Worm (Caenorhabditis elegans) whole organism, L4 larva: Measurements from ENCODE around the gene lin-3.

ENCODE experiments used
- T20F7.1 ChIP-seq: fragments of 200-800 bp; sonication (Bioruptor generic); optimal IDR thresholded peaks from 2 replicates; lab custom pipeline; 2018; ENCODE audit warnings: mild to moderate bottlenecking, missing genetic modification characterization, missing compliant biosample characterization
- aha-1 ChIP-seq: fragments of 150-350 bp; peaks from one replicate; lab custom pipeline; 2014; ENCODE audit warnings: missing biosample characterization, missing genetic modification characterization
- ceh-28 ChIP-seq: fragments of 150-350 bp; optimal IDR thresholded peaks from 2 replicates; lab custom pipeline; 2014; ENCODE audit warnings: missing biosample characterization, missing genetic modification reagents, missing genetic modification characterization
- ceh-32 ChIP-seq: sonication (generic microtip); optimal IDR thresholded peaks from 2 replicates; lab custom pipeline; 2016; ENCODE audit warnings: mild to moderate bottlenecking, missing genetic modification characterization, missing compliant biosample characterization; ENCODE audit not compliant: poor library complexity
- daf-12 ChIP-seq: fragments of 150-350 bp; optimal IDR thresholded peaks from 2 replicates; lab custom pipeline; 2014; ENCODE audit warnings: missing biosample characterization, missing genetic modification reagents, missing genetic modification characterization
- fos-1 ChIP-seq: fragments of 150-350 bp; optimal IDR thresholded peaks from 2 replicates; lab custom pipeline; 2014; ENCODE audit warnings: missing biosample characterization, missing genetic modification characterization
- hlh-30 ChIP-seq: sonication (generic microtip); optimal IDR thresholded peaks from 2 replicates; lab custom pipeline; 2017; ENCODE audit warnings: antibody characterized with exemption, mild to moderate bottlenecking, missing genetic modification characterization, missing compliant biosample characterization; ENCODE audit not compliant: insufficient read depth
- jun-1 ChIP-seq: fragments of 150-350 bp; optimal IDR thresholded peaks from 2 replicates; lab custom pipeline; 2014; ENCODE audit warnings: missing biosample characterization, missing genetic modification reagents, missing genetic modification characterization
- lsy-2 ChIP-seq, 2 experiments: fragments of 150-350 bp in 1 of 2; sonication (generic microtip) in 1 of 2; optimal IDR thresholded peaks; 2 replicates each; lab custom pipeline; 2014 to 2017; ENCODE audit warnings: missing biosample characterization in 2 of 2, missing genetic modification characterization in 2 of 2
- mdl-1 ChIP-seq, 2 experiments: fragments of 150-350 bp in 1 of 2; sonication (generic microtip) in 1 of 2; optimal IDR thresholded peaks; 2 replicates each; lab custom pipeline; 2014 to 2017; ENCODE audit warnings: missing biosample characterization in 2 of 2, missing genetic modification characterization in 2 of 2
- mep-1 ChIP-seq: fragments of 150-350 bp; sonication (generic microtip); optimal IDR thresholded peaks from 3 replicates; lab custom pipeline; 2014; ENCODE audit warnings: missing biosample characterization, missing genetic modification characterization
- mxl-2 ChIP-seq: fragments of 200-800 bp; sonication (Bioruptor generic); conservative IDR thresholded peaks from 2 replicates; pipeline ENCODE4 v1.3.6; 2022; ENCODE audit warnings: missing genetic modification reagents, missing genetic modification characterization, missing compliant biosample characterization
- mxl-3 ChIP-seq: fragments of 200-800 bp; sonication (Bioruptor generic); optimal IDR thresholded peaks from 2 replicates; lab custom pipeline; 2018; ENCODE audit warnings: mild to moderate bottlenecking, missing genetic modification characterization, missing compliant biosample characterization
- pha-4 ChIP-seq, 2 experiments: fragments of 150-350 bp in 1 of 2; fragments of 200-800 bp in 1 of 2; sonication (Bioruptor generic) in 1 of 2; IDR thresholded peaks in 1 of 2; optimal IDR thresholded peaks in 1 of 2; 2 replicates each; pipeline versions ENCODE4 v1.3.6 to Lab custom; 2014 to 2022; ENCODE audit warnings: missing genetic modification characterization in 2 of 2, missing genetic modification reagents in 2 of 2, missing biosample characterization in 1 of 2, missing compliant biosample characterization in 1 of 2
- skn-1 ChIP-seq: fragments of 150-350 bp; optimal IDR thresholded peaks from 2 replicates; lab custom pipeline; 2014; ENCODE audit warnings: missing biosample characterization, missing genetic modification characterization
- snpc-1.2 ChIP-seq: fragments of 200-800 bp; sonication (Bioruptor generic); IDR thresholded peaks from 2 replicates; pipeline ENCODE4 v1.3.6; 2022; ENCODE audit warnings: missing genetic modification reagents, missing genetic modification characterization, missing compliant biosample characterization
- snpc-4 ChIP-seq: fragments of 150-350 bp; optimal IDR thresholded peaks from 2 replicates; lab custom pipeline; 2014; ENCODE audit warnings: missing biosample characterization, missing genetic modification characterization
- tra-1 ChIP-seq: fragments of 200-800 bp; sonication (Bioruptor generic); IDR thresholded peaks from 2 replicates; pipeline ENCODE4 v1.3.6; 2022; ENCODE audit warnings: missing genetic modification reagents, missing genetic modification characterization, missing compliant biosample characterization
- unc-62 ChIP-seq, 3 experiments: fragments of 150-350 bp in 1 of 3; sonication (generic microtip); optimal IDR thresholded peaks in 2 of 3; peaks in 1 of 3; 1 replicate in 1 of 3; 2 replicates in 2 of 3; lab custom pipeline; 2014 to 2017; ENCODE audit warnings: missing biosample characterization in 3 of 3, missing genetic modification characterization in 3 of 3, missing genetic modification reagents in 3 of 3, missing genotype in 1 of 3
- zag-1 ChIP-seq: fragments of 150-350 bp; optimal IDR thresholded peaks from 2 replicates; lab custom pipeline; 2014; ENCODE audit warnings: missing biosample characterization, missing genetic modification characterization
- zfp-2 ChIP-seq: sonication (generic microtip); optimal IDR thresholded peaks from 2 replicates; lab custom pipeline; 2016; ENCODE audit warnings: mild to moderate bottlenecking, missing genetic modification characterization, missing compliant biosample characterization
- zfp-3 ChIP-seq: fragments of 200-800 bp; sonication (Bioruptor generic); conservative IDR thresholded peaks from 2 replicates; pipeline ENCODE4 v1.3.6; 2022; ENCODE audit warnings: missing genetic modification reagents, missing genetic modification characterization, missing compliant biosample characterization

lin-3 gene

DNA sequence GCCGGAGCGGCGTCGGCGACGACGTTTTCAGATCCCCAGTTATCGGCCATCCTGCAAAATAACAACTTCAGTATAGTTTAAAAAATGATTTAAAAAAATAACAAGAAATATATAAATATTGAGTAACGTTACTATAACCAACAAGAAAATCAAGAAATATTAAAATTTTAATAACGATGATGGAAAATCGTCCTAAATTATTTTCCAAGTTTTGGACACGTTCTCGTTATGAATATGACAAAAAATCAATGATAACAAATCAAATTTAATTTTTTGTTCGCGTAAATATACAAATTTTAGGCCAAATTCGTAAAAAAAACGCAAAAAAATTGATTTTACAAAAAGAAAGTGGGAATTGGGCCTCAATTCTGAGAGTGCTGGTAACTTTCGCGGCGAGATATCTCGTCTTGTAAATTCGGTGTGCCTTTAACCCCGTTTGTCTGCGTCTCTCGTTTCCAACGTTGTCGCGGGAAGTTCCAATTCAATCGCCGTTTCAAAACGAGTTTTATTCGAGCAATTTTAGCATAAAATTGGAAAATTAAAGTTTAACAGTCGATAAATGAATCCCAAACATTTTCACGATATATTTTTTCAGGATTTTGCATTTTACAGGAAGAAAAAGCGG lies 57.0 kb downstream of the lin-3 start, which contains the start of gene rps-5 (continued):
- peak; percentile 47 for TF ChIP-seq mep-1 (tag; lab: Kevin White, UChicago)
- no peak for TF ChIP-seq pha-4 (GFP tag; IDR thresholded peaks at IDR 0.05; lab: Robert Waterston, UW)
- no peak for TF ChIP-seq pha-4 (tag; optimal IDR thresholded peaks at IDR 0.05; lab: Kevin White, UChicago)
- TF ChIP-seq zfp-2 (tag; lab: Kevin White, UChicago), result no peak
- peak in 1 of 2 experiments; percentile 87 for TF ChIP-seq unc-62 (GFP tag; optimal IDR thresholded peaks at IDR 0.05 in 1 of 2; lab: Kevin White, UChicago)
- no peak for TF ChIP-seq unc-62 (tag; optimal IDR thresholded peaks at IDR 0.05; lab: Kevin White, UChicago)
- TF ChIP-seq mxl-3 (GFP tag; lab: Kevin White, UChicago), result no peak
- peak in 1 of 2 experiments; percentile 85 for TF ChIP-seq lsy-2 (tag; optimal IDR thresholded peaks at IDR 0.05; lab: Kevin White, UChicago)
- TF ChIP-seq aha-1 (tag; lab: Kevin White, UChicago), result no peak
- TF ChIP-seq daf-12 (tag; lab: Kevin White, UChicago), result no peak
- TF ChIP-seq jun-1, result no peak
- TF ChIP-seq snpc-1.2 (GFP tag; lab: Robert Waterston, UW), result peak; percentile 50; the same call in 1 of the 2 replicates
- TF ChIP-seq skn-1, result no peak
- TF ChIP-seq mdl-1 (tag; optimal IDR thresholded peaks at IDR 0.05; lab: Kevin White, UChicago), result no peak
- TF ChIP-seq tra-1 (GFP tag; lab: Robert Waterston, UW), result no peak
- no peak for TF ChIP-seq snpc-4
- TF ChIP-seq ceh-32, result no peak
- no peak for TF ChIP-seq zag-1 (tag; lab: Kevin White, UChicago)
- TF ChIP-seq zfp-3 (GFP tag; lab: Robert Waterston, UW), result no peak
- no peak for TF ChIP-seq mxl-2 (GFP tag; lab: Robert Waterston, UW)
- TF ChIP-seq ceh-28 (tag; lab: Kevin White, UChicago), result no peak
- TF ChIP-seq, all 104 proteins: peak for 15

DNA sequence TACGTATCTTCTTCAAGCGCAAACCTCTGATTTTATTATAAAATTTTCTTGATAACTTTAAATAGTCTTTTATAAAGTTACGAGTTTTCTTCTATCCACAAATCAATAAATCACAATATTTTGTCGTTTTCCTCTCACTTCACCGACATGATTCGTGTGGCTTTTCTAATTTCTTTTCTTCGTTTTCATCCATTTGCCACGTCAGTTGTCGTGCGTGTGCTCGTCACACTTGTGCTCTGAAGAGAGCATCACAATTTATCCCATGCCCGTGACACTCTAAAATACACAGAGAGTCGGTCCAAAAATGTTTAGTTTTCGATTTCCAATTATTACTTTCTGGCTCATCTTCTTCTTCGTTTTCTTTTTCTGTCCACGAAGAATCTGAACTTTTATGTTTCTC lies 57.8 kb downstream of the lin-3 start:
- TF ChIP-seq hlh-30 (tag; lab: Kevin White, UChicago) (peak; percentile 36), T20F7.1 (GFP tag; lab: Kevin White, UChicago) (no peak)

DNA sequence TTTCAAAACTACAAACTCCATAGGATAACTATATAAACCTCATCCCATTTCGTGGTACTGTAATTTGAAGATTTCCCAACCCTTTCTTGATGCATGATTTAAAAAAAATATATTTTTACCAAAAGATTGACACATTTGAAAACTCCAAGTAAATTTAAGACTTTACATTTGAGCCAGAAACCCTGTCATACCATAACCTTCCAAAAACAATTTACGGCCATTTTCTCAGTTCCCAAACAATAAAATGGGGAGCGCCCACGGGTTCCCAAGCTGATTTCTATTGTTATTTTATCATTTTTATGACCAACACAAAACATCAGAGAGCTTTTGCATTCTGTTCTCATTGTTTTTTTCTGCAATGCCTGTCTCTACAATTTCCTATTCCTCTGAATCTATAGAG lies 58.5 kb downstream of the lin-3 start, which contains the start of gene clc-9:
Gene clc-9, plus strand, starts transcription at position 301 of the 400 bp plus-strand sequence.
- TF ChIP-seq snpc-4 (no peak), fos-1 (tag; lab: Kevin White, UChicago) (no peak), zfp-2 (tag; lab: Kevin White, UChicago) (no peak), zfp-3 (GFP tag; lab: Robert Waterston, UW) (no peak)
